Fruit fly (Drosophila melanogaster) S2 (cell line): ENCODE measurements around the gene Vps26.

Source experiments
- CG8478 ChIP-seq: fragments of >200 bp; optimal IDR thresholded peaks from 2 replicates; lab custom pipeline; 2018
- CTCF ChIP-seq, 2 experiments: fragments of >200 bp; optimal IDR thresholded peaks; 2 replicates each; lab custom pipeline; 2018

- TF ChIP-seq CTCF (optimal IDR thresholded peaks at IDR 0.05; lab: Kevin White, UChicago) (no peak), CG8478 (no peak)
Measured at dm6 chrX:1854873-1855272, 18.8 kb upstream of the Vps26 start.
